Worm (Caenorhabditis elegans) whole organism, L1 larva: ENCODE data around the gene F52G3.8.

ENCODE experiments used
- dpl-1 ChIP-seq, 3 experiments: fragments of 150-350 bp in 2 of 3; sonication (generic microtip) in 1 of 3; optimal IDR thresholded peaks; 2 replicates each; lab custom pipeline; 2014 to 2017; ENCODE audit warnings: missing biosample characterization in 3 of 3, missing genetic modification characterization in 3 of 3, missing genetic modification reagents in 3 of 3
- jun-1 ChIP-seq: fragments of 150-350 bp; optimal IDR thresholded peaks from 2 replicates; lab custom pipeline; 2014; ENCODE audit warnings: missing biosample characterization, missing genetic modification reagents, missing genetic modification characterization
- nhr-28 ChIP-seq: fragments of 150-350 bp; optimal IDR thresholded peaks from 2 replicates; lab custom pipeline; 2014; ENCODE audit warnings: missing biosample characterization, missing genetic modification characterization
- zag-1 ChIP-seq: fragments of 150-350 bp; optimal IDR thresholded peaks from 2 replicates; lab custom pipeline; 2014; ENCODE audit warnings: missing biosample characterization, missing genetic modification characterization

- TF ChIP-seq jun-1 (no peak), zag-1 (tag; lab: Kevin White, UChicago) (no peak), dpl-1 (GFP tag; optimal IDR thresholded peaks at IDR 0.05; lab: Kevin White, UChicago) (no peak), nhr-28 (tag; lab: Kevin White, UChicago) (no peak)
These were observed 35.6 kb upstream of the F52G3.8 start for ce11 chrX:16988367-16988766.
